Worm (Caenorhabditis elegans) whole organism, L4 larva: Measurements from ENCODE around the gene Y49E10.10.

Experiments
- F37D6.2 ChIP-seq: sonication (generic microtip); optimal IDR thresholded peaks from 2 replicates; lab custom pipeline; 2016; ENCODE audit warnings: mild to moderate bottlenecking, missing genetic modification characterization, missing compliant biosample characterization
- ZK546.5 ChIP-seq, 2 experiments: sonication (generic microtip); optimal IDR thresholded peaks; 2 replicates each; lab custom pipeline; 2017; ENCODE audit warnings: missing biosample characterization in 2 of 2, missing genetic modification characterization in 2 of 2
- aly-2 ChIP-seq: sonication (generic microtip); optimal IDR thresholded peaks from 2 replicates; lab custom pipeline; 2018; ENCODE audit warnings: missing biosample characterization, missing genetic modification characterization
- ama-1 ChIP-seq: fragments of 150-350 bp; optimal IDR thresholded peaks from 2 replicates; lab custom pipeline; 2014; ENCODE audit warnings: inconsistent platforms, mixed read lengths
- daf-8 ChIP-seq: fragments of 200-800 bp; sonication (Bioruptor generic); IDR thresholded peaks from 2 replicates; pipeline ENCODE4 v1.3.6; 2022; ENCODE audit warnings: missing genetic modification characterization, missing compliant biosample characterization
- dmd-9 ChIP-seq: fragments of 200-800 bp; sonication (Bioruptor generic); IDR thresholded peaks from 2 replicates; pipeline ENCODE4 v1.3.6; 2022; ENCODE audit warnings: missing genetic modification reagents, missing genetic modification characterization, missing compliant biosample characterization
- fkh-10 ChIP-seq: fragments of 150-350 bp; optimal IDR thresholded peaks from 2 replicates; lab custom pipeline; 2014; ENCODE audit warnings: missing biosample characterization, missing genetic modification reagents, missing genetic modification characterization
- fos-1 ChIP-seq: fragments of 150-350 bp; optimal IDR thresholded peaks from 2 replicates; lab custom pipeline; 2014; ENCODE audit warnings: missing biosample characterization, missing genetic modification characterization
- lin-29 ChIP-seq: fragments of 200-800 bp; sonication (Bioruptor generic); IDR thresholded peaks from 2 replicates; pipeline ENCODE4 v1.3.6; 2022; ENCODE audit warnings: missing genetic modification reagents, missing genetic modification characterization, missing compliant biosample characterization
- lin-38 ChIP-seq: fragments of 200-800 bp; sonication (Bioruptor generic); IDR thresholded peaks from 2 replicates; pipeline ENCODE4 v1.3.6; 2022; ENCODE audit warnings: missing genetic modification reagents, missing genetic modification characterization, missing compliant biosample characterization
- lin-39 ChIP-seq: fragments of 150-350 bp; optimal IDR thresholded peaks from 2 replicates; lab custom pipeline; 2014; ENCODE audit warnings: missing biosample characterization, missing genetic modification reagents, missing genetic modification characterization
- nhr-76 ChIP-seq: fragments of 150-350 bp; optimal IDR thresholded peaks from 2 replicates; lab custom pipeline; 2014; ENCODE audit warnings: missing biosample characterization, missing genetic modification characterization
- pha-4 ChIP-seq, 2 experiments: fragments of 150-350 bp in 1 of 2; fragments of 200-800 bp in 1 of 2; sonication (Bioruptor generic) in 1 of 2; IDR thresholded peaks in 1 of 2; optimal IDR thresholded peaks in 1 of 2; 2 replicates each; pipeline versions ENCODE4 v1.3.6 to Lab custom; 2014 to 2022; ENCODE audit warnings: missing genetic modification characterization in 2 of 2, missing genetic modification reagents in 2 of 2, missing biosample characterization in 1 of 2, missing compliant biosample characterization in 1 of 2
- ztf-11 ChIP-seq: fragments of 150-350 bp; optimal IDR thresholded peaks from 2 replicates; lab custom pipeline; 2014; ENCODE audit warnings: missing biosample characterization, missing genetic modification characterization

ce11 chrIII:12351301-12351700 is 44.0 kb upstream of the Y49E10.10 start, which contains the start of the genes pph-4.1 and Y75B8A.31:
- TF ChIP-seq daf-8 (GFP tag; lab: Robert Waterston, UW): no peak
- peak; percentile 99 for TF ChIP-seq lin-38 (GFP tag; lab: Robert Waterston, UW)
- TF ChIP-seq ztf-11 (tag; lab: Kevin White, UChicago): no peak
- TF ChIP-seq nhr-76 (tag; lab: Kevin White, UChicago): no peak
- TF ChIP-seq lin-29 (GFP tag; lab: Robert Waterston, UW): no peak
- TF ChIP-seq lin-39 (tag; lab: Kevin White, UChicago): no peak
- no peak for TF ChIP-seq fkh-10 (GFP tag; lab: Kevin White, UChicago)
- no peak for TF ChIP-seq ZK546.5 (tag; optimal IDR thresholded peaks at IDR 0.05; lab: Kevin White, UChicago)
- TF ChIP-seq F37D6.2: peak; percentile 62
- no peak for TF ChIP-seq aly-2
- peak; percentile 92 for TF ChIP-seq dmd-9
- TF ChIP-seq fos-1 (tag; lab: Kevin White, UChicago): no peak
- TF ChIP-seq ama-1 (lab: Kevin White, UChicago): no peak
- TF ChIP-seq pha-4 (GFP tag; IDR thresholded peaks at IDR 0.05; lab: Robert Waterston, UW): peak; percentile 69
- no peak for TF ChIP-seq pha-4 (tag; optimal IDR thresholded peaks at IDR 0.05; lab: Kevin White, UChicago)
